Fruit fly (Drosophila melanogaster) whole organism, embryonic: Measurements from ENCODE around the gene CG2617.

Source experiments
- Atf-2 ChIP-seq: fragments of 200-800 bp; sonication (Bioruptor generic); optimal IDR thresholded peaks from 2 replicates; lab custom pipeline; 2016; ENCODE audit warnings: missing biosample characterization, missing genetic modification characterization
- Atf6 ChIP-seq: fragments of 200-800 bp; sonication (Bioruptor generic); IDR thresholded peaks from 2 replicates; pipeline ENCODE4 v1.3.6; 2022; ENCODE audit warnings: missing biosample characterization, missing genetic modification characterization
- CG10274 ChIP-seq: fragments of 200-800 bp; sonication (Bioruptor generic); optimal IDR thresholded peaks from 3 replicates; lab custom pipeline; 2017; ENCODE audit warnings: missing biosample characterization, mild to moderate bottlenecking, missing genetic modification characterization
- CG10321 ChIP-seq: fragments of 200-800 bp; sonication (Bioruptor generic); IDR thresholded peaks from 2 replicates; pipeline ENCODE4 v1.3.6; 2022; ENCODE audit warnings: missing biosample characterization, missing genetic modification characterization
- CG10462 ChIP-seq: fragments of 200-800 bp; sonication (Bioruptor generic); optimal IDR thresholded peaks from 2 replicates; lab custom pipeline; 2016; ENCODE audit warnings: missing biosample characterization, missing genetic modification characterization
- CG12104 ChIP-seq: fragments of 200-800 bp; sonication (Bioruptor generic); optimal IDR thresholded peaks from 3 replicates; lab custom pipeline; 2016; ENCODE audit warnings: missing biosample characterization, missing genetic modification characterization
- CG12659 ChIP-seq: fragments of 200-800 bp; sonication (Bioruptor generic); optimal IDR thresholded peaks from 3 replicates; lab custom pipeline; 2017; ENCODE audit warnings: mild to moderate bottlenecking, missing biosample characterization, missing genetic modification reagents, missing genetic modification characterization
- CG13775 ChIP-seq: fragments of 200-800 bp; sonication (Bioruptor generic); optimal IDR thresholded peaks from 3 replicates; lab custom pipeline; 2017; ENCODE audit warnings: missing biosample characterization, mild to moderate bottlenecking, missing genetic modification characterization
- CG13894 ChIP-seq: fragments of 200-800 bp; sonication (Bioruptor generic); optimal IDR thresholded peaks from 3 replicates; lab custom pipeline; 2018; ENCODE audit warnings: missing biosample characterization, mild to moderate bottlenecking, missing genetic modification characterization, moderate library complexity
- CG14667 ChIP-seq: fragments of 200-800 bp; sonication (Bioruptor generic); IDR thresholded peaks from 2 replicates; pipeline ENCODE4 v1.3.6; 2022; ENCODE audit warnings: missing biosample characterization, missing genetic modification characterization
- CG14860 ChIP-seq: fragments of 200-800 bp; sonication (Bioruptor generic); IDR thresholded peaks from 3 replicates; pipeline ENCODE4 v1.3.6; 2022; ENCODE audit warnings: missing biosample characterization, missing genetic modification characterization; ENCODE audit not compliant: partially characterized antibody
- CG15011 ChIP-seq: fragments of 200-800 bp; sonication (Bioruptor generic); optimal IDR thresholded peaks from 3 replicates; lab custom pipeline; 2018; ENCODE audit warnings: missing biosample characterization, mild to moderate bottlenecking, missing genetic modification characterization
- CG15696 ChIP-seq: fragments of 200-800 bp; sonication (Bioruptor generic); optimal IDR thresholded peaks from 2 replicates; lab custom pipeline; 2019; ENCODE audit warnings: missing biosample characterization, mild to moderate bottlenecking, missing genetic modification characterization, moderate library complexity
- CG1647 ChIP-seq: fragments of 200-800 bp; sonication (Bioruptor generic); optimal IDR thresholded peaks from 3 replicates; lab custom pipeline; 2016; ENCODE audit warnings: missing biosample characterization, missing genetic modification characterization
- CG1832 ChIP-seq: fragments of 200-800 bp; sonication (Bioruptor generic); optimal IDR thresholded peaks from 2 replicates; lab custom pipeline; 2017; ENCODE audit warnings: missing biosample characterization, mild to moderate bottlenecking, missing genetic modification characterization, inconsistent platforms
- CG2120 ChIP-seq: fragments of 200-800 bp; sonication (Bioruptor generic); optimal IDR thresholded peaks from 3 replicates; lab custom pipeline; 2016; ENCODE audit warnings: missing biosample characterization, missing genetic modification characterization
- CG31365 ChIP-seq: fragments of 200-800 bp; sonication (Bioruptor generic); optimal IDR thresholded peaks from 2 replicates; lab custom pipeline; 2018; ENCODE audit warnings: missing biosample characterization, mild to moderate bottlenecking, missing genetic modification characterization
- CG3163 ChIP-seq: fragments of 200-800 bp; sonication (Bioruptor generic); optimal IDR thresholded peaks from 3 replicates; lab custom pipeline; 2016; ENCODE audit warnings: missing biosample characterization, missing genetic modification characterization
- CG34422 ChIP-seq: fragments of 200-800 bp; sonication (Bioruptor generic); IDR thresholded peaks from 3 replicates; pipeline ENCODE4 v1.3.6; 2022; ENCODE audit warnings: missing biosample characterization, missing genetic modification characterization
- CG4328 ChIP-seq: fragments of 200-800 bp; sonication (Bioruptor generic); optimal IDR thresholded peaks from 3 replicates; lab custom pipeline; 2017; ENCODE audit warnings: missing biosample characterization, missing genetic modification reagents, missing genetic modification characterization
- CG8478 ChIP-seq: fragments of >200 bp; optimal IDR thresholded peaks from 2 replicates; lab custom pipeline; 2018
- CG9437 ChIP-seq: fragments of 200-800 bp; sonication (Bioruptor generic); optimal IDR thresholded peaks from 2 replicates; lab custom pipeline; 2018; ENCODE audit warnings: missing biosample characterization, mild to moderate bottlenecking, missing genetic modification characterization
- Doc2 ChIP-seq: fragments of 200-800 bp; sonication (Bioruptor generic); IDR thresholded peaks from 2 replicates; pipeline ENCODE4 v1.3.6; 2022; ENCODE audit warnings: missing biosample characterization, missing genetic modification characterization
- Fer1 ChIP-seq: fragments of 200-800 bp; sonication (Bioruptor generic); optimal IDR thresholded peaks from 2 replicates; lab custom pipeline; 2017; ENCODE audit warnings: missing biosample characterization, mild to moderate bottlenecking, missing genetic modification characterization
- HLH54F ChIP-seq: fragments of 200-800 bp; sonication (Bioruptor generic); optimal IDR thresholded peaks from 3 replicates; lab custom pipeline; 2016; ENCODE audit warnings: missing biosample characterization, missing genetic modification characterization
- Meics ChIP-seq: fragments of 200-800 bp; sonication (Bioruptor generic); optimal IDR thresholded peaks from 2 replicates; lab custom pipeline; 2017; ENCODE audit warnings: missing biosample characterization, mild to moderate bottlenecking, missing genetic modification characterization
- Nf-YC ChIP-seq: fragments of 200-800 bp; optimal IDR thresholded peaks from 3 replicates; lab custom pipeline; 2019; ENCODE audit warnings: missing biosample characterization, mild to moderate bottlenecking, missing genetic modification characterization, moderate library complexity
- Oli ChIP-seq: fragments of 200-800 bp; sonication (Bioruptor generic); optimal IDR thresholded peaks from 2 replicates; lab custom pipeline; 2018; ENCODE audit warnings: missing biosample characterization, mild to moderate bottlenecking, missing genetic modification characterization, moderate library complexity
- PHDP ChIP-seq: fragments of 200-800 bp; sonication (Bioruptor generic); optimal IDR thresholded peaks from 3 replicates; lab custom pipeline; 2018; ENCODE audit warnings: missing biosample characterization, mild to moderate bottlenecking, missing genetic modification characterization, moderate library complexity
- caup ChIP-seq: fragments of 200-800 bp; sonication (Bioruptor generic); optimal IDR thresholded peaks from 3 replicates; lab custom pipeline; 2017; ENCODE audit warnings: missing biosample characterization, mild to moderate bottlenecking, missing genetic modification characterization, moderate library complexity; ENCODE audit not compliant: severe bottlenecking
- crc ChIP-seq: fragments of 200-800 bp; sonication (Bioruptor generic); optimal IDR thresholded peaks from 2 replicates; lab custom pipeline; 2016; ENCODE audit warnings: missing biosample characterization, missing genetic modification characterization
- crp ChIP-seq, 2 experiments: fragments of 200-800 bp; sonication (Bioruptor generic); optimal IDR thresholded peaks; 2 replicates in 1 of 2; 3 replicates in 1 of 2; lab custom pipeline; 2017; ENCODE audit warnings: missing biosample characterization in 2 of 2, missing genetic modification characterization in 2 of 2, mild to moderate bottlenecking in 1 of 2, moderate library complexity in 1 of 2
- dmrt11E ChIP-seq: fragments of 200-800 bp; sonication (Bioruptor generic); optimal IDR thresholded peaks from 3 replicates; lab custom pipeline; 2018; ENCODE audit warnings: missing biosample characterization, mild to moderate bottlenecking, missing genetic modification characterization, moderate library complexity
- eyg ChIP-seq: fragments of 200-800 bp; sonication (Bioruptor generic); optimal IDR thresholded peaks from 3 replicates; lab custom pipeline; 2016; ENCODE audit warnings: missing biosample characterization, missing genetic modification characterization
- fu2 ChIP-seq: fragments of 200-800 bp; sonication (Bioruptor generic); optimal IDR thresholded peaks from 2 replicates; lab custom pipeline; 2016; ENCODE audit warnings: missing biosample characterization, missing genetic modification characterization
- grn ChIP-seq: fragments of 200-800 bp; sonication (Bioruptor generic); optimal IDR thresholded peaks from 3 replicates; lab custom pipeline; 2017; ENCODE audit warnings: missing biosample characterization, missing genetic modification characterization
- gro ChIP-seq: fragments of 200-800 bp; sonication (Bioruptor generic); optimal IDR thresholded peaks from 2 replicates; lab custom pipeline; 2016; ENCODE audit warnings: missing biosample characterization, missing genetic modification characterization
- gsb ChIP-seq: fragments of 200-800 bp; sonication (Bioruptor generic); IDR thresholded peaks from 2 replicates; pipeline ENCODE4 v1.3.6; 2022; ENCODE audit warnings: missing biosample characterization, missing genetic modification characterization
- gsb-n ChIP-seq: fragments of 200-800 bp; sonication (Bioruptor generic); optimal IDR thresholded peaks from 3 replicates; lab custom pipeline; 2018; ENCODE audit warnings: missing biosample characterization, mild to moderate bottlenecking, missing genetic modification characterization
- kay ChIP-seq: fragments of 200-800 bp; sonication (Bioruptor generic); optimal IDR thresholded peaks from 2 replicates; lab custom pipeline; 2016; ENCODE audit warnings: missing biosample characterization, missing genetic modification characterization
- lmd ChIP-seq: fragments of 200-800 bp; sonication (Bioruptor generic); IDR thresholded peaks from 2 replicates; pipeline ENCODE4 v1.3.6; 2022; ENCODE audit warnings: missing biosample characterization, missing genetic modification characterization
- p53 ChIP-seq: fragments of 200-800 bp; sonication (Bioruptor generic); optimal IDR thresholded peaks from 2 replicates; lab custom pipeline; 2016; ENCODE audit warnings: missing biosample characterization, missing genetic modification characterization
- schlank ChIP-seq: fragments of 200-800 bp; sonication (Bioruptor generic); optimal IDR thresholded peaks from 2 replicates; lab custom pipeline; 2018; ENCODE audit warnings: missing biosample characterization, mild to moderate bottlenecking, missing genetic modification characterization
- slbo ChIP-seq: fragments of 200-800 bp; sonication (Bioruptor generic); IDR thresholded peaks from 2 replicates; pipeline ENCODE4 v1.3.6; 2022; ENCODE audit warnings: missing biosample characterization, missing genetic modification characterization
- sob ChIP-seq: fragments of 200-800 bp; sonication (Bioruptor generic); IDR thresholded peaks from 2 replicates; pipeline ENCODE4 v1.3.6; 2022; ENCODE audit warnings: missing biosample characterization, missing genetic modification characterization
- trem ChIP-seq: fragments of 200-800 bp; optimal IDR thresholded peaks from 3 replicates; lab custom pipeline; 2019; ENCODE audit warnings: missing biosample characterization, mild to moderate bottlenecking, missing genetic modification characterization, moderate library complexity
- twi ChIP-seq: fragments of 200-800 bp; optimal IDR thresholded peaks from 2 replicates; lab custom pipeline; 2019; ENCODE audit warnings: missing biosample characterization, mild to moderate bottlenecking, missing genetic modification characterization, moderate library complexity
- vvl ChIP-seq: fragments of 200-800 bp; sonication (Bioruptor generic); IDR thresholded peaks from 2 replicates; pipeline ENCODE4 v1.3.6; 2022; ENCODE audit warnings: missing biosample characterization, missing genetic modification characterization
- wdn ChIP-seq: fragments of 200-800 bp; sonication (Bioruptor generic); IDR thresholded peaks from 2 replicates; pipeline ENCODE4 v1.3.6; 2022; ENCODE audit warnings: missing biosample characterization, missing genetic modification characterization

CG2617 gene

DNA sequence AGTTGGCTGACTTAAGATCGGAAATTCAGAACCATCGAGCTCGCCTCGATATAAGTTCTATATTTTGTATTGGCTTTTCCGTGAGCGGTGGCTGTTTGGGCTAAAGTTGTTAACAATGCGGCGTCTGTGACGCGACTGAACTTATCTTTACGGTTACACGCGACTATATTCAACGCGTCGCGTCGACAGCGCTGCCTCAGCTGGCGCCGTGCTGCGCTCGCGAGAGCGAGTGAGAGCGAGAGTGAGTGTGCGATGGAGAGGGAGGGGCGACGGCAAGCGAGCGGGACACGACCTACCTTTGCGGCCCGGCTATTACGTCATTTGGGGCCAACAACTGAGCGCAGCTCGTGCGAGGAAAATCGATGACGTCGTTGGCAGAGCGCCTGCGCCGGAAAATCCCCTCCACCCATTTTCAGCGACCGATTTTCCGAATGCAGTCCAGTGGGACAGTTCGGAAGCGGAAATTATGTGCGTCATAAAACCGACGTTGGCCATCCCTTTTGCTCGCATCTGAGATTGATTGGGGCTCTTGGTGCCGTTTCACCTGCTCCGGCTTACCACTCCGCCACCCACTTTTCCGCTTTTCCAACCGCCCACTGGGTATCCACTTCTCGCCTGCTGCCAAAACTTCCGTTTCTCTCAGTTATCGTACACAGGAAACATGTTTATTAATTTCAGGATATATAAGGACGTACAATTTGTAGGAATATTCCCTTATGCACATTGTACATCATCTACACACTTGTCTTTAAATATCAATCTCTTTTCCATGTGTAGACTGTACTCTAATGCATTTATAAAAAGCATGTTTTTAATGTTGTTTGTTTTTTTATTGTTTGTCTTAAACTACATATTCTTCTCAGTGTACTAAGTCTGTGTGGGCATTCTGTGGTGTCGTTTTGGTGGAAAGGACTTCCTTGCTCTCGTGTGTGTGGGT, 32.6 kb downstream of the CG2617 start, which contains the start of gene Hr38 (continued):
- TF ChIP-seq CG14860 (no peak), crp (GFP tag; optimal IDR thresholded peaks at IDR 0.05; lab: Kevin White, UChicago) (no peak), CG31365 (tag; lab: Kevin White, UChicago) (no peak), CG14667 (GFP tag; lab: Robert Waterston, UW) (no peak), eyg (GFP tag; lab: Kevin White, UChicago) (peak; percentile 15), sob (GFP tag; lab: Robert Waterston, UW) (0 out of 2 replicates have a peak, but pooled peaks have one; percentile 18), CG13894 (tag; lab: Kevin White, UChicago) (peak; percentile 82), Nf-YC (tag; lab: Kevin White, UChicago) (no peak), CG1647 (GFP tag; lab: Kevin White, UChicago) (peak; percentile 52), CG15696 (tag; lab: Kevin White, UChicago) (no peak), PHDP (tag; lab: Kevin White, UChicago) (peak; percentile 62), Oli (tag; lab: Kevin White, UChicago) (peak; percentile 47), gsb-n (tag; lab: Kevin White, UChicago) (no peak), CG4328 (GFP tag; lab: Kevin White, UChicago) (no peak), vvl (GFP tag; lab: Robert Waterston, UW) (no peak), caup (GFP tag; lab: Kevin White, UChicago) (peak; percentile 39), Fer1 (GFP tag; lab: Kevin White, UChicago) (peak; percentile 84), grn (no peak), Atf-2 (no peak), CG1832 (GFP tag; lab: Kevin White, UChicago) (peak; percentile 47), schlank (tag; lab: Kevin White, UChicago) (peak; percentile 17), CG2120 (GFP tag; lab: Kevin White, UChicago) (peak; percentile 82), CG3163 (GFP tag; lab: Kevin White, UChicago) (no peak), Atf6 (GFP tag; lab: Robert Waterston, UW) (peak; percentile 59), CG9437 (peak; percentile 7), trem (tag; lab: Kevin White, UChicago) (no peak), fu2 (peak; percentile 46), CG10321 (peak; percentile 65), Doc2 (GFP tag; lab: Robert Waterston, UW) (no peak), twi (tag; lab: Kevin White, UChicago) (no peak), CG12659 (GFP tag; lab: Kevin White, UChicago) (peak; percentile 34), dmrt11E (tag; lab: Kevin White, UChicago) (no peak), CG10462 (GFP tag; lab: Kevin White, UChicago) (no peak), CG8478 (no peak), p53 (GFP tag; lab: Kevin White, UChicago) (no peak), HLH54F (GFP tag; lab: Kevin White, UChicago) (peak; percentile 43), gsb (GFP tag; lab: Robert Waterston, UW) (no peak), CG13775 (GFP tag; lab: Kevin White, UChicago) (no peak), CG10274 (GFP tag; lab: Kevin White, UChicago) (no peak), kay (GFP tag; lab: Kevin White, UChicago) (no peak), crc (GFP tag; lab: Kevin White, UChicago) (no peak), CG12104 (GFP tag; lab: Kevin White, UChicago) (no peak), lmd (GFP tag; lab: Robert Waterston, UW) (peak; percentile 28; the same call in 1 of the 2 replicates), Meics (peak; percentile 73), gro (GFP tag; lab: Kevin White, UChicago) (peak; percentile 45), CG15011 (no peak), CG34422 (GFP tag; lab: Robert Waterston, UW) (peak; percentile 48; the same call in 1 of the 3 replicates), wdn (GFP tag; lab: Robert Waterston, UW) (peak; percentile 44; the same call in 1 of the 2 replicates), slbo (GFP tag; lab: Robert Waterston, UW) (peak; percentile 72)
